Worm (Caenorhabditis elegans): ENCODE data around the gene T08D10.3.

Gene T08D10.3

ce11 chrX:11993327-11993726 is 38.1 kb downstream of the T08D10.3 start (continued):
- TF ChIP-seq rec-8 (tag; optimal IDR thresholded peaks at IDR 0.05) (peak in 1 of 2 experiments; percentile 33), atf-7 (tag; optimal IDR thresholded peaks at IDR 0.05) (no peak), F37B4.10 (GFP tag; IDR thresholded peaks at IDR 0.05) (no peak), Y67H2A.10 (GFP tag; conservative IDR thresholded peaks at IDR 0.05) (no peak), ztf-22 (GFP tag; optimal IDR thresholded peaks at IDR 0.05) (no peak), mes-4 (tag; optimal IDR thresholded peaks at IDR 0.05) (no peak), fkh-3 (tag; optimal IDR thresholded peaks at IDR 0.05) (no peak), B0261.1 (tag; optimal IDR thresholded peaks at IDR 0.05) (peak; percentile 67), hsf-1 (GFP tag; IDR thresholded peaks at IDR 0.05) (no peak), unc-130 (GFP tag; optimal IDR thresholded peaks at IDR 0.05) (no peak), chd-7 (tag; optimal IDR thresholded peaks at IDR 0.05) (no peak), rcor-1 (GFP tag; IDR thresholded peaks at IDR 0.05) (peak; percentile 54), tlf-1 (GFP tag; optimal IDR thresholded peaks at IDR 0.05) (no peak), tbx-9 (tag; optimal IDR thresholded peaks at IDR 0.05; ENCODE audit: borderline replicate concordance) (no peak), snpc-3.4 (tag; optimal IDR thresholded peaks at IDR 0.05) (no peak), cebp-1 (GFP tag; IDR thresholded peaks at IDR 0.05) (no peak), cebp-1 (tag; optimal IDR thresholded peaks at IDR 0.05) (no peak), T26A5.8 (tag; optimal IDR thresholded peaks at IDR 0.05) (no peak), bed-1 (GFP tag; IDR thresholded peaks at IDR 0.05) (no peak), ztf-28 (GFP tag; IDR thresholded peaks at IDR 0.05) (no peak), zim-3 (tag; optimal IDR thresholded peaks at IDR 0.05) (peak; percentile 63), egl-18 (GFP tag; IDR thresholded peaks at IDR 0.05) (no peak), nfya-1 (tag; optimal IDR thresholded peaks at IDR 0.05; ENCODE audit: borderline replicate concordance, insufficient read depth) (no peak), mcd-1 (GFP tag; IDR thresholded peaks at IDR 0.05) (0 out of 2 replicates have a peak, but pooled peaks have one; percentile 20), F52B5.7 (tag; optimal IDR thresholded peaks at IDR 0.05) (no peak), dox-1 (GFP tag; IDR thresholded peaks at IDR 0.05) (peak; percentile 63), C17E4.6 (GFP tag; IDR thresholded peaks at IDR 0.05) (no peak), F33H1.4 (GFP tag; IDR thresholded peaks at IDR 0.05) (no peak), ama-1 (optimal IDR thresholded peaks at IDR 0.05) (no peak), ama-1 (GFP tag; optimal IDR thresholded peaks at IDR 0.05) (no peak), ztf-26 (tag; optimal IDR thresholded peaks at IDR 0.05) (no peak), lag-1 (GFP tag; IDR thresholded peaks at IDR 0.05) (no peak), somi-1 (GFP tag; optimal IDR thresholded peaks at IDR 0.05) (no peak), lin-26 (GFP tag; IDR thresholded peaks at IDR 0.05) (peak; percentile 79), K11D2.4 (GFP tag; IDR thresholded peaks at IDR 0.05) (no peak), attf-6 (GFP tag; IDR thresholded peaks at IDR 0.05) (no peak), K12H6.12 (tag; optimal IDR thresholded peaks at IDR 0.05) (no peak), mxl-1 (tag; optimal IDR thresholded peaks at IDR 0.05) (peak; percentile 23), lin-35 (GFP tag; optimal IDR thresholded peaks at IDR 0.05) (peak in 1 of 3 experiments; percentile 24), ceh-79 (tag; optimal IDR thresholded peaks at IDR 0.05) (no peak), D2030.7 (GFP tag; IDR thresholded peaks at IDR 0.05) (peak; percentile 76), hmg-20 (GFP tag; IDR thresholded peaks at IDR 0.05) (no peak), ets-4 (GFP tag; optimal IDR thresholded peaks at IDR 0.05) (no peak), zfh-2 (GFP tag; conservative IDR thresholded peaks at IDR 0.05) (no peak), unc-62 (GFP tag; optimal IDR thresholded peaks at IDR 0.05) (no peak)

All from whole organism, young adult.